Fruit fly (Drosophila melanogaster): Measurements from ENCODE around the gene frc.

dm6 chr3L:17383285-17383684 lies 49.7 kb downstream of the frc start:
- TF ChIP-seq CG33017 (tag; optimal IDR thresholded peaks at IDR 0.05) (no peak), Mnt (GFP tag; optimal IDR thresholded peaks at IDR 0.05) (no peak), CG12768 (GFP tag; optimal IDR thresholded peaks at IDR 0.05) (no peak), pad (GFP tag; optimal IDR thresholded peaks at IDR 0.05) (no peak), Crg-1 (GFP tag; optimal IDR thresholded peaks at IDR 0.05) (no peak), cnc (optimal IDR thresholded peaks at IDR 0.05) (no peak), kay (GFP tag; ENCODE audit: borderline replicate concordance) (no peak), CG1620 (GFP tag; optimal IDR thresholded peaks at IDR 0.05) (no peak), ovo (GFP tag; optimal IDR thresholded peaks at IDR 0.05) (no peak), Clk (GFP tag; optimal IDR thresholded peaks at IDR 0.05) (no peak), CG5204 (GFP tag; optimal IDR thresholded peaks at IDR 0.05) (no peak)
